Fruit fly (Drosophila melanogaster): ENCODE data around the gene Amnionless.

Amnionless gene

DNA sequence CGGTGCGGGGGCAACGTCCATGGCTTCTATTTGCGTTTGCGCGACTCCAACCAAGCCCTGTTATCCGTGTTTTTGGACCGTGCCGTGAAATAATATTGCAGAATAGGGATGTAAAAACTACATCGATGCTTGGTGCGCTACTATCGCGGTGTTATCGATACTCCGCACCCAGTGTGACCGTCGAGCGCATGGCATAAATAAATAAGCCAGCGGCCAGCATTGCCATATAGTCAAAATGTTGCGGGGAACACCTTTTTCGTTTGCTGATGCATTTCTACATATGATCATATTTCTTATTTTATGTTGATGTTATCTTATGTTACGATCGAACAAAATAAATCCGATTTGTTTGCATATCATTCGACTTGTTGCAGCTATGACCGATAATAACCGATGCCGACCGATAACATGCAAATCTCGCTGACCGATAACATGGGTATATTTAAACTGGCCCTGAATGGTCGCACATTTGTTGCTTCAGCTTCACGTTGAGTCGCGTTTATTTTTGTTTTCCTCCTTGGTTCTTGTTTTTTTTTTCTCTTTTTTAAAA, 11.7 kb downstream of the Amnionless start, which contains the start of gene smo (continued):
- no peak for TF ChIP-seq pfk (GFP tag; optimal IDR thresholded peaks at IDR 0.05)
- TF ChIP-seq HmgZ (tag; optimal IDR thresholded peaks at IDR 0.05): peak; percentile 70
- peak; percentile 34 for TF ChIP-seq disco-r (GFP tag; optimal IDR thresholded peaks at IDR 0.05)
- TF ChIP-seq CG42726 (GFP tag; IDR thresholded peaks at IDR 0.05; ENCODE audit: partially characterized antibody): peak; percentile 89
- no peak for TF ChIP-seq CG14441 (GFP tag; IDR thresholded peaks at IDR 0.05)
- TF ChIP-seq ci (GFP tag; IDR thresholded peaks at IDR 0.05): no peak
- TF ChIP-seq CG8765 (GFP tag; IDR thresholded peaks at IDR 0.05): no peak
- TF ChIP-seq twi (tag; optimal IDR thresholded peaks at IDR 0.05): peak; percentile 25
- TF ChIP-seq CG9215 (GFP tag; IDR thresholded peaks at IDR 0.05): no peak
- peak; percentile 57 for TF ChIP-seq CG9932 (GFP tag; IDR thresholded peaks at IDR 0.05)
- peak; percentile 73 for TF ChIP-seq nmo (GFP tag; optimal IDR thresholded peaks at IDR 0.05)
- no peak for TF ChIP-seq ap (GFP tag; IDR thresholded peaks at IDR 0.05)
- TF ChIP-seq zen (tag; optimal IDR thresholded peaks at IDR 0.05): peak; percentile 23
- TF ChIP-seq CG32532 (GFP tag; IDR thresholded peaks at IDR 0.05): no peak
- TF ChIP-seq Meics (GFP tag; optimal IDR thresholded peaks at IDR 0.05): no peak
- no peak for TF ChIP-seq Dfd (GFP tag; optimal IDR thresholded peaks at IDR 0.05)
- TF ChIP-seq CG10462 (GFP tag; optimal IDR thresholded peaks at IDR 0.05): no peak
- no peak for TF ChIP-seq Oli (tag; optimal IDR thresholded peaks at IDR 0.05)
- no peak for TF ChIP-seq sc (optimal IDR thresholded peaks at IDR 0.05)
- TF ChIP-seq sc (GFP tag; optimal IDR thresholded peaks at IDR 0.05): no peak
- no peak for TF ChIP-seq CG5953 (GFP tag; IDR thresholded peaks at IDR 0.05)
- no peak for TF ChIP-seq CG14050 (GFP tag; IDR thresholded peaks at IDR 0.05)
- peak; percentile 51 for TF ChIP-seq Mad (GFP tag; optimal IDR thresholded peaks at IDR 0.05)
- TF ChIP-seq zf30C (GFP tag; optimal IDR thresholded peaks at IDR 0.05): no peak
- peak; percentile 55 for TF ChIP-seq E2f2 (GFP tag; IDR thresholded peaks at IDR 0.05)
- TF ChIP-seq oc (tag; optimal IDR thresholded peaks at IDR 0.05): no peak
- TF ChIP-seq Dp (GFP tag; optimal IDR thresholded peaks at IDR 0.05): peak; percentile 67
- TF ChIP-seq CTCF (GFP tag; optimal IDR thresholded peaks at IDR 0.05): no peak
- TF ChIP-seq CG9817 (tag; optimal IDR thresholded peaks at IDR 0.05): no peak
- no peak for TF ChIP-seq Xrp1 (GFP tag; IDR thresholded peaks at IDR 0.05)
- peak; percentile 81 for TF ChIP-seq stwl (tag; optimal IDR thresholded peaks at IDR 0.05)
- TF ChIP-seq CG11398 (GFP tag; optimal IDR thresholded peaks at IDR 0.05): peak; percentile 27
- peak; percentile 49 for TF ChIP-seq CG2712 (tag; optimal IDR thresholded peaks at IDR 0.05)
- no peak for TF ChIP-seq E2f1 (GFP tag; IDR thresholded peaks at IDR 0.05)
- TF ChIP-seq CG15601 (tag; optimal IDR thresholded peaks at IDR 0.05): peak; percentile 29
- TF ChIP-seq unc-4 (GFP tag; IDR thresholded peaks at IDR 0.05; ENCODE audit: partially characterized antibody): peak; percentile 87
- TF ChIP-seq pita (GFP tag; optimal IDR thresholded peaks at IDR 0.05): no peak
- TF ChIP-seq btn (GFP tag; optimal IDR thresholded peaks at IDR 0.05): no peak
- TF ChIP-seq CG6813 (GFP tag; optimal IDR thresholded peaks at IDR 0.05): no peak
- no peak for TF ChIP-seq CG2202 (tag; optimal IDR thresholded peaks at IDR 0.05)
- no peak for TF ChIP-seq CG2199 (GFP tag; IDR thresholded peaks at IDR 0.05)
- no peak for TF ChIP-seq CG13894 (tag; optimal IDR thresholded peaks at IDR 0.05)
- TF ChIP-seq ac (GFP tag; optimal IDR thresholded peaks at IDR 0.05): no peak
- TF ChIP-seq Spps (tag; optimal IDR thresholded peaks at IDR 0.05): no peak
- TF ChIP-seq CG9876 (GFP tag; optimal IDR thresholded peaks at IDR 0.05): peak; percentile 29
- no peak for TF ChIP-seq yki (optimal IDR thresholded peaks at IDR 0.05)
- TF ChIP-seq CG17829 (tag; optimal IDR thresholded peaks at IDR 0.05): peak; percentile 51
- no peak for TF ChIP-seq Sox102F (GFP tag; optimal IDR thresholded peaks at IDR 0.05)
- TF ChIP-seq pros (GFP tag; optimal IDR thresholded peaks at IDR 0.05): no peak
- no peak for TF ChIP-seq H2.0 (GFP tag; IDR thresholded peaks at IDR 0.05)
- TF ChIP-seq gcm2 (GFP tag; optimal IDR thresholded peaks at IDR 0.05): no peak
- TF ChIP-seq phol (tag; optimal IDR thresholded peaks at IDR 0.05): peak; percentile 64
